Worm (Caenorhabditis elegans) whole organism, late embryonic: ENCODE data around the gene F59B2.8.

Source experiments
- C08G9.2 ChIP-seq: sonication (generic microtip); optimal IDR thresholded peaks from 2 replicates; lab custom pipeline; 2016; ENCODE audit warnings: mild to moderate bottlenecking, missing genetic modification characterization, moderate library complexity, missing compliant biosample characterization
- C38D4.7 ChIP-seq: fragments of 200-800 bp; sonication (Bioruptor generic); optimal IDR thresholded peaks from 2 replicates; lab custom pipeline; 2018; ENCODE audit warnings: mild to moderate bottlenecking, missing genetic modification characterization, moderate library complexity, missing compliant biosample characterization
- F13H6.1 ChIP-seq: sonication (generic microtip); optimal IDR thresholded peaks from 2 replicates; lab custom pipeline; 2016; ENCODE audit warnings: missing genetic modification characterization, missing compliant biosample characterization
- K02D7.2 ChIP-seq: sonication (generic microtip); optimal IDR thresholded peaks from 2 replicates; lab custom pipeline; 2017; ENCODE audit warnings: mild to moderate bottlenecking, missing genetic modification characterization, missing compliant biosample characterization
- K09A11.1 ChIP-seq: sonication (generic microtip); optimal IDR thresholded peaks from 2 replicates; lab custom pipeline; 2017; ENCODE audit warnings: antibody characterized with exemption, mild to moderate bottlenecking, missing genetic modification characterization, missing compliant biosample characterization; ENCODE audit not compliant: insufficient read depth
- T23F11.4 ChIP-seq: fragments of 200-800 bp; sonication (Bioruptor generic); optimal IDR thresholded peaks from 2 replicates; lab custom pipeline; 2018; ENCODE audit warnings: mild to moderate bottlenecking, missing genetic modification characterization, missing compliant biosample characterization
- Y22D7AL.16 ChIP-seq: sonication (generic microtip); optimal IDR thresholded peaks from 2 replicates; lab custom pipeline; 2016; ENCODE audit warnings: missing genetic modification characterization, missing compliant biosample characterization
- ahr-1 ChIP-seq: sonication (generic microtip); optimal IDR thresholded peaks from 2 replicates; lab custom pipeline; 2016; ENCODE audit warnings: missing genetic modification characterization, missing compliant biosample characterization
- ama-1 ChIP-seq: fragments of 150-350 bp; optimal IDR thresholded peaks from 2 replicates; lab custom pipeline; 2014
- ceh-2 ChIP-seq: sonication (generic microtip); optimal IDR thresholded peaks from 2 replicates; lab custom pipeline; 2016; ENCODE audit warnings: missing genotype, missing genetic modification characterization, missing compliant biosample characterization
- ceh-22 ChIP-seq: sonication (generic microtip); optimal IDR thresholded peaks from 2 replicates; lab custom pipeline; 2017; ENCODE audit warnings: missing biosample characterization, missing genetic modification characterization
- ceh-24 ChIP-seq: sonication (generic microtip); optimal IDR thresholded peaks from 2 replicates; lab custom pipeline; 2016; ENCODE audit warnings: mild to moderate bottlenecking, missing genetic modification characterization, missing compliant biosample characterization
- ceh-31 ChIP-seq: sonication (generic microtip); optimal IDR thresholded peaks from 2 replicates; lab custom pipeline; 2016; ENCODE audit warnings: missing genetic modification characterization, missing compliant biosample characterization
- ceh-34 ChIP-seq: sonication (generic microtip); optimal IDR thresholded peaks from 2 replicates; lab custom pipeline; 2016; ENCODE audit warnings: mild to moderate bottlenecking, missing genetic modification characterization, missing compliant biosample characterization
- ceh-45 ChIP-seq: fragments of 200-800 bp; sonication (Bioruptor generic); IDR thresholded peaks from 2 replicates; pipeline ENCODE4 v1.3.6; 2022; ENCODE audit warnings: missing genetic modification reagents, missing genetic modification characterization, missing compliant biosample characterization
- ceh-6 ChIP-seq: fragments of 200-800 bp; sonication (Bioruptor generic); optimal IDR thresholded peaks from 2 replicates; lab custom pipeline; 2018; ENCODE audit warnings: mild to moderate bottlenecking, missing genetic modification characterization, missing compliant biosample characterization
- ceh-9 ChIP-seq: sonication (generic microtip); optimal IDR thresholded peaks from 2 replicates; lab custom pipeline; 2016; ENCODE audit warnings: mild to moderate bottlenecking, missing genetic modification characterization, inconsistent platforms, missing compliant biosample characterization
- che-1 ChIP-seq: sonication (generic microtip); optimal IDR thresholded peaks from 2 replicates; lab custom pipeline; 2016; ENCODE audit warnings: mild to moderate bottlenecking, missing genetic modification characterization, missing compliant biosample characterization
- dve-1 ChIP-seq: sonication (generic microtip); optimal IDR thresholded peaks from 2 replicates; lab custom pipeline; 2017; ENCODE audit warnings: antibody characterized with exemption, mild to moderate bottlenecking, missing genetic modification characterization, missing compliant biosample characterization
- elt-2 ChIP-seq: sonication (generic microtip); optimal IDR thresholded peaks from 2 replicates; lab custom pipeline; 2016; ENCODE audit warnings: missing genetic modification reagents, missing genetic modification characterization, missing compliant biosample characterization
- elt-4 ChIP-seq: sonication (generic microtip); optimal IDR thresholded peaks from 2 replicates; lab custom pipeline; 2016; ENCODE audit warnings: missing genetic modification characterization, missing compliant biosample characterization
- eyg-1 ChIP-seq: sonication (generic microtip); optimal IDR thresholded peaks from 2 replicates; lab custom pipeline; 2016; ENCODE audit warnings: missing genotype, missing genetic modification characterization, missing compliant biosample characterization
- fax-1 ChIP-seq: sonication (generic microtip); optimal IDR thresholded peaks from 2 replicates; lab custom pipeline; 2016; ENCODE audit warnings: missing genotype, missing genetic modification characterization, missing compliant biosample characterization
- fkh-6 ChIP-seq: sonication (generic microtip); optimal IDR thresholded peaks from 2 replicates; lab custom pipeline; 2016; ENCODE audit warnings: missing genetic modification characterization, missing compliant biosample characterization
- hlh-13 ChIP-seq: fragments of 200-800 bp; sonication (Bioruptor generic); optimal IDR thresholded peaks from 2 replicates; lab custom pipeline; 2018; ENCODE audit warnings: mild to moderate bottlenecking, missing genetic modification characterization, missing compliant biosample characterization
- hlh-15 ChIP-seq: sonication (generic microtip); optimal IDR thresholded peaks from 2 replicates; lab custom pipeline; 2016; ENCODE audit warnings: missing genetic modification characterization, missing compliant biosample characterization
- hlh-30 ChIP-seq: sonication (generic microtip); optimal IDR thresholded peaks from 2 replicates; lab custom pipeline; 2017; ENCODE audit warnings: antibody characterized with exemption, missing genetic modification characterization, missing compliant biosample characterization; ENCODE audit not compliant: insufficient read depth
- hlh-6 ChIP-seq: sonication (generic microtip); optimal IDR thresholded peaks from 2 replicates; lab custom pipeline; 2016; ENCODE audit warnings: missing genotype, missing genetic modification characterization, missing compliant biosample characterization
- lin-11 ChIP-seq: fragments of 200-800 bp; sonication (Bioruptor generic); optimal IDR thresholded peaks from 2 replicates; lab custom pipeline; 2018; ENCODE audit warnings: mild to moderate bottlenecking, missing genetic modification characterization, missing compliant biosample characterization
- mec-3 ChIP-seq: sonication (generic microtip); optimal IDR thresholded peaks from 2 replicates; lab custom pipeline; 2016; ENCODE audit warnings: borderline replicate concordance, missing genetic modification characterization, missing compliant biosample characterization
- nfya-1 ChIP-seq: sonication (generic microtip); optimal IDR thresholded peaks from 2 replicates; lab custom pipeline; 2017; ENCODE audit warnings: missing genetic modification characterization, mild to moderate bottlenecking, missing compliant biosample characterization, antibody characterized with exemption, moderate library complexity
- nhr-11 ChIP-seq: fragments of 150-350 bp; optimal IDR thresholded peaks from 2 replicates; lab custom pipeline; 2014; ENCODE audit warnings: missing biosample characterization, missing genetic modification characterization
- pat-9 ChIP-seq: fragments of 200-800 bp; sonication (Bioruptor generic); optimal IDR thresholded peaks from 2 replicates; lab custom pipeline; 2018; ENCODE audit warnings: mild to moderate bottlenecking, missing genetic modification characterization, moderate library complexity, missing compliant biosample characterization
- pax-1 ChIP-seq: fragments of 150-350 bp; optimal IDR thresholded peaks from 2 replicates; lab custom pipeline; 2014; ENCODE audit warnings: missing biosample characterization, missing genetic modification characterization
- pha-2 ChIP-seq: sonication (generic microtip); optimal IDR thresholded peaks from 2 replicates; lab custom pipeline; 2017; ENCODE audit warnings: mild to moderate bottlenecking, missing genetic modification characterization, missing compliant biosample characterization
- pha-4 ChIP-seq: fragments of 150-350 bp; optimal IDR thresholded peaks from 2 replicates; lab custom pipeline; 2018; ENCODE audit warnings: missing biosample characterization, missing genetic modification reagents, missing genetic modification characterization
- pqm-1 ChIP-seq: sonication (generic microtip); optimal IDR thresholded peaks from 2 replicates; lab custom pipeline; 2016; ENCODE audit warnings: missing genetic modification characterization, missing compliant biosample characterization
- ref-2 ChIP-seq: sonication (generic microtip); optimal IDR thresholded peaks from 2 replicates; lab custom pipeline; 2016; ENCODE audit warnings: missing genetic modification characterization, missing compliant biosample characterization
- rnt-1 ChIP-seq: sonication (generic microtip); optimal IDR thresholded peaks from 2 replicates; lab custom pipeline; 2016; ENCODE audit warnings: missing genetic modification characterization, missing compliant biosample characterization
- sdc-2 ChIP-seq: sonication (generic microtip); optimal IDR thresholded peaks from 2 replicates; lab custom pipeline; 2016; ENCODE audit warnings: missing genotype, missing genetic modification characterization, missing compliant biosample characterization
- sox-2 ChIP-seq: fragments of 200-800 bp; sonication (Bioruptor generic); IDR thresholded peaks from 2 replicates; pipeline ENCODE4 v1.3.6; 2022; ENCODE audit warnings: missing genetic modification reagents, missing genetic modification characterization, missing compliant biosample characterization
- sox-4 ChIP-seq: sonication (generic microtip); optimal IDR thresholded peaks from 2 replicates; lab custom pipeline; 2017; ENCODE audit warnings: mild to moderate bottlenecking, missing genetic modification characterization, inconsistent platforms, missing compliant biosample characterization
- tbx-2 ChIP-seq: sonication (generic microtip); optimal IDR thresholded peaks from 2 replicates; lab custom pipeline; 2016; ENCODE audit warnings: missing genetic modification characterization, missing compliant biosample characterization
- unc-42 ChIP-seq: sonication (generic microtip); optimal IDR thresholded peaks from 2 replicates; lab custom pipeline; 2016; ENCODE audit warnings: missing genotype, missing genetic modification characterization, missing compliant biosample characterization
- unc-55 ChIP-seq: sonication (generic microtip); optimal IDR thresholded peaks from 2 replicates; lab custom pipeline; 2017; ENCODE audit warnings: missing biosample characterization, missing genetic modification reagents, missing genetic modification characterization
- zip-5 ChIP-seq: sonication (generic microtip); optimal IDR thresholded peaks from 2 replicates; lab custom pipeline; 2016; ENCODE audit warnings: missing genetic modification characterization, missing compliant biosample characterization
- ztf-16 ChIP-seq: sonication (generic microtip); optimal IDR thresholded peaks from 2 replicates; lab custom pipeline; 2017; ENCODE audit warnings: missing genetic modification characterization, missing compliant biosample characterization

F59B2.8 gene

ce11 chrIII:9053740-9054252, 43.8 kb upstream of the F59B2.8 start, which contains the start of gene R107.5 (continued):
- TF ChIP-seq elt-2 (tag; lab: Kevin White, UChicago) (peak; percentile 29), pha-4 (tag; lab: Kevin White, UChicago) (no peak), nfya-1 (peak; percentile 94), C08G9.2 (tag; lab: Kevin White, UChicago) (peak; percentile 42), che-1 (tag; lab: Kevin White, UChicago) (no peak), T23F11.4 (GFP tag; lab: Kevin White, UChicago) (no peak), hlh-6 (tag; lab: Kevin White, UChicago) (no peak), pqm-1 (no peak), sdc-2 (tag; lab: Kevin White, UChicago) (peak; percentile 8), sox-2 (GFP tag; lab: Robert Waterston, UW) (peak; percentile 58), ceh-2 (tag; lab: Kevin White, UChicago) (peak; percentile 8), tbx-2 (tag; lab: Kevin White, UChicago) (peak; percentile 90), ceh-31 (tag; lab: Kevin White, UChicago) (peak; percentile 93), ref-2 (tag; lab: Kevin White, UChicago) (peak; percentile 95), rnt-1 (tag; lab: Kevin White, UChicago) (peak; percentile 93), pat-9 (tag; lab: Kevin White, UChicago) (no peak), pax-1 (tag; lab: Kevin White, UChicago) (peak; percentile 97), Y22D7AL.16 (no peak), zip-5 (tag; lab: Kevin White, UChicago) (no peak), ceh-22 (tag; lab: Kevin White, UChicago) (peak; percentile 30), elt-4 (tag; lab: Kevin White, UChicago) (no peak), unc-55 (GFP tag; lab: Kevin White, UChicago) (peak; percentile 97), ceh-24 (tag; lab: Kevin White, UChicago) (no peak), hlh-13 (no peak), ceh-45 (GFP tag; lab: Robert Waterston, UW) (no peak), nhr-11 (tag; lab: Kevin White, UChicago) (no peak), unc-42 (tag; lab: Kevin White, UChicago) (peak; percentile 49), pha-2 (tag; lab: Kevin White, UChicago) (peak; percentile 28), ahr-1 (tag; lab: Kevin White, UChicago) (no peak), K02D7.2 (tag; lab: Kevin White, UChicago) (peak; percentile 15), K09A11.1 (tag; lab: Kevin White, UChicago) (peak; percentile 88), hlh-30 (peak; percentile 98), lin-11 (no peak), C38D4.7 (GFP tag; lab: Kevin White, UChicago) (no peak), F13H6.1 (tag; lab: Kevin White, UChicago) (no peak)
- TF ChIP-seq, all 69 proteins: peak for 33

ce11 chrIII:9053263-9053662, 43.3 kb upstream of the F59B2.8 start:
- TF ChIP-seq fkh-6 (tag; lab: Kevin White, UChicago) = no peak
- peak; percentile 9 for TF ChIP-seq ama-1 (lab: Kevin White, UChicago)

ce11 chrIII:9052371-9052978, 42.5 kb upstream of the F59B2.8 start:
- no peak for TF ChIP-seq sox-2 (GFP tag; lab: Robert Waterston, UW)
- no peak for TF ChIP-seq ceh-2 (tag; lab: Kevin White, UChicago)
- TF ChIP-seq eyg-1 (tag; lab: Kevin White, UChicago) = no peak
- TF ChIP-seq ceh-9 = no peak
- peak; percentile 47 for TF ChIP-seq tbx-2 (tag; lab: Kevin White, UChicago)
- TF ChIP-seq fax-1 (tag; lab: Kevin White, UChicago) = no peak
- TF ChIP-seq hlh-30 = no peak
- no peak for TF ChIP-seq ceh-34 (tag; lab: Kevin White, UChicago)
- no peak for TF ChIP-seq dve-1 (tag; lab: Kevin White, UChicago)
- TF ChIP-seq ceh-6 (GFP tag; lab: Kevin White, UChicago) = no peak
- TF ChIP-seq pqm-1 = no peak
- TF ChIP-seq Y22D7AL.16 = no peak
- no peak for TF ChIP-seq pat-9 (tag; lab: Kevin White, UChicago)
- TF ChIP-seq hlh-15 = no peak
- no peak for TF ChIP-seq mec-3 (tag; lab: Kevin White, UChicago)
- TF ChIP-seq T23F11.4 (GFP tag; lab: Kevin White, UChicago) = no peak
- no peak for TF ChIP-seq pax-1 (tag; lab: Kevin White, UChicago)
- peak; percentile 10 for TF ChIP-seq sox-4 (tag; lab: Kevin White, UChicago)
- no peak for TF ChIP-seq ztf-16 (tag; lab: Kevin White, UChicago)
- TF ChIP-seq nhr-11 (tag; lab: Kevin White, UChicago) = no peak
- TF ChIP-seq unc-42 (tag; lab: Kevin White, UChicago) = peak; percentile 50
- no peak for TF ChIP-seq hlh-13
- peak; percentile 57 for TF ChIP-seq fkh-6 (tag; lab: Kevin White, UChicago)
